Fruit fly (Drosophila melanogaster) whole organism, embryonic: ENCODE measurements around the gene Patj.

Experiments
- ATbp ChIP-seq: fragments of 200-800 bp; sonication (Bioruptor generic); optimal IDR thresholded peaks from 2 replicates; lab custom pipeline; 2017; ENCODE audit warnings: missing biosample characterization, mild to moderate bottlenecking, missing genetic modification characterization, missing genetic modification reagents
- BEAF-32 ChIP-seq: fragments of 200-800 bp; sonication (Bioruptor generic); optimal IDR thresholded peaks from 3 replicates; lab custom pipeline; 2017; ENCODE audit warnings: missing biosample characterization, missing genetic modification characterization, mild to moderate bottlenecking, moderate library complexity, missing genetic modification reagents
- CG10979 ChIP-seq: fragments of 200-800 bp; sonication (Bioruptor generic); optimal IDR thresholded peaks from 2 replicates; lab custom pipeline; 2018; ENCODE audit warnings: missing biosample characterization, mild to moderate bottlenecking, missing genetic modification characterization, moderate library complexity
- CG11456 ChIP-seq: fragments of 200-800 bp; sonication (Bioruptor generic); IDR thresholded peaks from 3 replicates; pipeline ENCODE4 v1.3.6; 2022; ENCODE audit warnings: missing biosample characterization, missing genetic modification characterization
- CG14441 ChIP-seq: fragments of 200-800 bp; sonication (Bioruptor generic); IDR thresholded peaks from 2 replicates; pipeline ENCODE4 v1.3.6; 2022; ENCODE audit warnings: missing biosample characterization, missing genetic modification characterization
- CG14667 ChIP-seq: fragments of 200-800 bp; sonication (Bioruptor generic); IDR thresholded peaks from 2 replicates; pipeline ENCODE4 v1.3.6; 2022; ENCODE audit warnings: missing biosample characterization, missing genetic modification characterization
- CG17328 ChIP-seq: fragments of 200-800 bp; sonication (Bioruptor generic); IDR thresholded peaks from 2 replicates; pipeline ENCODE4 v1.3.6; 2022; ENCODE audit warnings: missing biosample characterization, missing genetic modification characterization
- CG18764 ChIP-seq: fragments of 200-800 bp; sonication (Bioruptor generic); optimal IDR thresholded peaks from 3 replicates; lab custom pipeline; 2016; ENCODE audit warnings: missing biosample characterization, missing genetic modification characterization
- CG2875 ChIP-seq: fragments of 200-800 bp; sonication (Bioruptor generic); optimal IDR thresholded peaks from 2 replicates; lab custom pipeline; 2017; ENCODE audit warnings: missing biosample characterization, mild to moderate bottlenecking, missing genetic modification characterization, missing genetic modification reagents
- CG31441 ChIP-seq: fragments of 200-800 bp; sonication (Bioruptor generic); IDR thresholded peaks from 2 replicates; pipeline ENCODE4 v1.3.6; 2022; ENCODE audit warnings: missing biosample characterization, missing genetic modification characterization
- CG32767 ChIP-seq: fragments of 200-800 bp; sonication (Bioruptor generic); IDR thresholded peaks from 2 replicates; pipeline ENCODE4 v1.3.6; 2022; ENCODE audit warnings: missing biosample characterization, missing genetic modification characterization
- CG34422 ChIP-seq: fragments of 200-800 bp; sonication (Bioruptor generic); IDR thresholded peaks from 3 replicates; pipeline ENCODE4 v1.3.6; 2022; ENCODE audit warnings: missing biosample characterization, missing genetic modification characterization
- CG3726 ChIP-seq: fragments of 200-800 bp; sonication (Bioruptor generic); IDR thresholded peaks from 3 replicates; pipeline ENCODE4, ENCODE4 v1.3.6; 2022; ENCODE audit warnings: missing biosample characterization, missing genetic modification characterization
- CG4707 ChIP-seq: fragments of 200-800 bp; sonication (Bioruptor generic); optimal IDR thresholded peaks from 2 replicates; lab custom pipeline; 2018; ENCODE audit warnings: missing biosample characterization, mild to moderate bottlenecking, missing genetic modification characterization, moderate library complexity
- CG4854 ChIP-seq: fragments of 200-800 bp; sonication (Bioruptor generic); optimal IDR thresholded peaks from 2 replicates; lab custom pipeline; 2016; ENCODE audit warnings: missing biosample characterization, missing genetic modification characterization, inconsistent platforms
- CG7745 ChIP-seq: fragments of 200-800 bp; sonication (Bioruptor generic); optimal IDR thresholded peaks from 2 replicates; lab custom pipeline; 2018; ENCODE audit warnings: missing biosample characterization, mild to moderate bottlenecking, missing genetic modification characterization, moderate library complexity
- CG8924 ChIP-seq: fragments of 200-800 bp; optimal IDR thresholded peaks from 3 replicates; lab custom pipeline; 2019; ENCODE audit warnings: missing biosample characterization, mild to moderate bottlenecking, missing genetic modification characterization, moderate library complexity
- CG9727 ChIP-seq: fragments of 200-800 bp; sonication (Bioruptor generic); optimal IDR thresholded peaks from 3 replicates; lab custom pipeline; 2017; ENCODE audit warnings: missing biosample characterization, mild to moderate bottlenecking, missing genetic modification characterization
- Dll ChIP-seq: fragments of 200-800 bp; sonication (Bioruptor generic); IDR thresholded peaks from 4 replicates; pipeline ENCODE4 v1.3.6; 2022; ENCODE audit warnings: missing biosample characterization, missing genetic modification characterization; ENCODE audit not compliant: partially characterized antibody
- Drgx ChIP-seq: fragments of 200-800 bp; sonication (Bioruptor generic); IDR thresholded peaks from 2 replicates; pipeline ENCODE4 v1.3.6; 2022; ENCODE audit warnings: missing biosample characterization, missing genetic modification characterization
- ERR ChIP-seq: fragments of 200-800 bp; sonication (Bioruptor generic); optimal IDR thresholded peaks from 2 replicates; lab custom pipeline; 2016; ENCODE audit warnings: missing biosample characterization, missing genetic modification characterization
- Ets97D ChIP-seq: fragments of 200-800 bp; sonication (Bioruptor generic); optimal IDR thresholded peaks from 3 replicates; lab custom pipeline; 2016; ENCODE audit warnings: missing biosample characterization, missing genetic modification characterization
- H2.0 ChIP-seq: fragments of 200-800 bp; sonication (Bioruptor generic); IDR thresholded peaks from 2 replicates; pipeline ENCODE4 v1.3.6; 2022; ENCODE audit warnings: missing biosample characterization, missing genetic modification characterization
- HLH54F ChIP-seq: fragments of 200-800 bp; sonication (Bioruptor generic); optimal IDR thresholded peaks from 3 replicates; lab custom pipeline; 2016; ENCODE audit warnings: missing biosample characterization, missing genetic modification characterization
- HLHmδ ChIP-seq: fragments of 200-800 bp; sonication (Bioruptor generic); optimal IDR thresholded peaks from 2 replicates; lab custom pipeline; 2018; ENCODE audit warnings: missing biosample characterization, mild to moderate bottlenecking, missing genetic modification characterization, moderate library complexity
- Hand ChIP-seq: fragments of 200-800 bp; sonication (Bioruptor generic); optimal IDR thresholded peaks from 2 replicates; lab custom pipeline; 2017; ENCODE audit warnings: mild to moderate bottlenecking, missing biosample characterization, missing genetic modification reagents, missing genetic modification characterization
- Hsf ChIP-seq: fragments of 200-800 bp; sonication (Bioruptor generic); optimal IDR thresholded peaks from 3 replicates; lab custom pipeline; 2016; ENCODE audit warnings: missing biosample characterization, missing genetic modification characterization
- Jarid2 ChIP-seq: fragments of 200-800 bp; sonication (Bioruptor generic); optimal IDR thresholded peaks from 3 replicates; lab custom pipeline; 2017; ENCODE audit warnings: mild to moderate bottlenecking, missing biosample characterization, missing genetic modification reagents, missing genetic modification characterization
- MESR4 ChIP-seq: fragments of 200-800 bp; sonication (Bioruptor generic); optimal IDR thresholded peaks from 2 replicates; lab custom pipeline; 2018; ENCODE audit warnings: missing biosample characterization, mild to moderate bottlenecking, missing genetic modification characterization, moderate library complexity
- Med ChIP-seq: fragments of 200-800 bp; sonication (Bioruptor generic); peaks from one replicate; lab custom pipeline; 2016; ENCODE audit warnings: missing biosample characterization, missing genetic modification characterization, mild to moderate bottlenecking, inconsistent platforms, moderate library complexity
- NFAT ChIP-seq: fragments of 200-800 bp; sonication (Bioruptor generic); IDR thresholded peaks from 2 replicates; pipeline ENCODE4 v1.3.6; 2022; ENCODE audit warnings: missing biosample characterization, missing genetic modification characterization
- Rfx ChIP-seq: fragments of 200-800 bp; sonication (Bioruptor generic); IDR thresholded peaks from 2 replicates; pipeline ENCODE4 v1.3.6; 2022; ENCODE audit warnings: missing biosample characterization, missing genetic modification characterization
- Rx ChIP-seq: fragments of 200-800 bp; sonication (Bioruptor generic); IDR thresholded peaks from 2 replicates; pipeline ENCODE4 v1.3.6; 2022; ENCODE audit warnings: missing biosample characterization, missing genetic modification characterization
- Sox102F ChIP-seq: fragments of 200-800 bp; sonication (Bioruptor generic); optimal IDR thresholded peaks from 2 replicates; lab custom pipeline; 2018; ENCODE audit warnings: missing biosample characterization, mild to moderate bottlenecking, missing genetic modification characterization, moderate library complexity
- Ssrp ChIP-seq: fragments of 200-800 bp; sonication (Bioruptor generic); optimal IDR thresholded peaks from 2 replicates; lab custom pipeline; 2018; ENCODE audit warnings: missing biosample characterization, mild to moderate bottlenecking, missing genetic modification characterization, moderate library complexity
- Xrp1 ChIP-seq: fragments of 200-800 bp; sonication (Bioruptor generic); IDR thresholded peaks from 2 replicates; pipeline ENCODE4 v1.3.6; 2022; ENCODE audit warnings: missing biosample characterization, missing genetic modification characterization
- YL-1 ChIP-seq: fragments of 200-800 bp; sonication (Bioruptor generic); optimal IDR thresholded peaks from 3 replicates; lab custom pipeline; 2017; ENCODE audit warnings: missing biosample characterization, mild to moderate bottlenecking, missing genetic modification characterization
- ara ChIP-seq: fragments of 200-800 bp; sonication (Bioruptor generic); IDR thresholded peaks from 2 replicates; pipeline ENCODE4 v1.3.6; 2022; ENCODE audit warnings: missing biosample characterization, missing genetic modification characterization
- bowl ChIP-seq: fragments of 200-800 bp; sonication (Bioruptor generic); IDR thresholded peaks from 2 replicates; pipeline ENCODE4 v1.3.6; 2022; ENCODE audit warnings: missing biosample characterization, missing genetic modification characterization
- bsh ChIP-seq, 2 experiments: fragments of 200-800 bp; sonication (Bioruptor generic); optimal IDR thresholded peaks; 2 replicates each; lab custom pipeline; 2017 to 2018; ENCODE audit warnings: mild to moderate bottlenecking in 2 of 2, missing biosample characterization in 2 of 2, missing genetic modification characterization in 2 of 2, moderate library complexity in 1 of 2
- fd64A ChIP-seq: fragments of 200-800 bp; sonication (Bioruptor generic); optimal IDR thresholded peaks from 3 replicates; lab custom pipeline; 2018; ENCODE audit warnings: missing biosample characterization, mild to moderate bottlenecking, missing genetic modification characterization
- fd96Cb ChIP-seq: fragments of 200-800 bp; sonication (Bioruptor generic); optimal IDR thresholded peaks from 2 replicates; lab custom pipeline; 2018; ENCODE audit warnings: missing biosample characterization, mild to moderate bottlenecking, missing genetic modification characterization, moderate library complexity
- grau ChIP-seq: fragments of 200-800 bp; optimal IDR thresholded peaks from 3 replicates; lab custom pipeline; 2019; ENCODE audit warnings: missing biosample characterization, mild to moderate bottlenecking, missing genetic modification characterization, moderate library complexity
- h ChIP-seq: fragments of >200 bp; optimal IDR thresholded peaks from 2 replicates; lab custom pipeline; 2017
- ind ChIP-seq: fragments of 200-800 bp; sonication (Bioruptor generic); optimal IDR thresholded peaks from 3 replicates; lab custom pipeline; 2016; ENCODE audit warnings: missing biosample characterization, missing genetic modification characterization
- kni ChIP-seq: fragments of 200-800 bp; sonication (Bioruptor generic); optimal IDR thresholded peaks from 3 replicates; lab custom pipeline; 2017; ENCODE audit warnings: mild to moderate bottlenecking, missing biosample characterization, missing genetic modification reagents, missing genetic modification characterization
- lmd ChIP-seq: fragments of 200-800 bp; sonication (Bioruptor generic); IDR thresholded peaks from 2 replicates; pipeline ENCODE4 v1.3.6; 2022; ENCODE audit warnings: missing biosample characterization, missing genetic modification characterization
- nmo ChIP-seq: fragments of 200-800 bp; sonication (Bioruptor generic); optimal IDR thresholded peaks from 2 replicates; lab custom pipeline; 2018; ENCODE audit warnings: missing biosample characterization, mild to moderate bottlenecking, missing genetic modification characterization, moderate library complexity
- pho ChIP-seq: fragments of 200-800 bp; sonication (Bioruptor generic); optimal IDR thresholded peaks from 2 replicates; lab custom pipeline; 2016; ENCODE audit warnings: missing biosample characterization, missing genetic modification characterization
- sens-2 ChIP-seq: fragments of 200-800 bp; sonication (Bioruptor generic); IDR thresholded peaks from 2 replicates; pipeline ENCODE4 v1.3.6; 2022; ENCODE audit warnings: missing biosample characterization, missing genetic modification characterization
- sim ChIP-seq: fragments of 200-800 bp; sonication (Bioruptor generic); IDR thresholded peaks from 2 replicates; pipeline ENCODE4 v1.3.6; 2022; ENCODE audit warnings: missing biosample characterization, missing genetic modification characterization
- stc ChIP-seq: fragments of 200-800 bp; sonication (Bioruptor generic); IDR thresholded peaks from 2 replicates; pipeline ENCODE4 v1.3.6; 2022; ENCODE audit warnings: missing biosample characterization, missing genetic modification characterization
- tgo ChIP-seq: fragments of 200-800 bp; sonication (Bioruptor generic); IDR thresholded peaks from 3 replicates; pipeline ENCODE4 v1.3.6; 2022; ENCODE audit warnings: missing biosample characterization, missing genetic modification characterization

The Patj gene

DNA sequence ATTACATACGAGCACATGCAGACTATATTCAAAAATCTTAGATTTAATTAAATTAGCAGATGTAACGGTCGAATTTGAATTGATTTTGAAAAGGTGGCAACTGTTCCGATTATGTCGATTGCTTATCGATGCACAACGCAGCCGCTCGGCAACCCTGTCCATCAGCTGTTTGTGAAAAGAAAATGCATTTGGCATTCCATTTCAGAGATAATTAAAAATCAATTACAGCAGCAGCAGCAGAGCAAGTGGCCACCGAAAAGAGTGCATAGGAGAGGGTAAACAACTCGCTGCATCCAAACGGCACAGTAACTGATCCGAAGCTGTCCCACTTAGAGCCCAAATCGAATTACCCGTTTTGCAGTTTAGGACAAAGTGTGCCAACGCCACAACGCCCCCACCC lies at the start of gene Patj (continued):
- peak; percentile 13 for TF ChIP-seq nmo (GFP tag; lab: Kevin White, UChicago)
- no peak for TF ChIP-seq bowl (GFP tag; lab: Robert Waterston, UW)
- TF ChIP-seq lmd: no peak
- TF ChIP-seq Sox102F: no peak
- TF ChIP-seq CG3726: no peak
- no peak for TF ChIP-seq H2.0 (GFP tag; lab: Robert Waterston, UW)
- no peak for TF ChIP-seq sim
- TF ChIP-seq NFAT (GFP tag; lab: Robert Waterston, UW): no peak
- no peak for TF ChIP-seq Rfx (GFP tag; lab: Robert Waterston, UW)
- TF ChIP-seq CG7745 (tag; lab: Kevin White, UChicago): no peak
- no peak for TF ChIP-seq Xrp1 (GFP tag; lab: Robert Waterston, UW)
- TF ChIP-seq fd64A (GFP tag; lab: Kevin White, UChicago): no peak
- TF ChIP-seq CG4854 (GFP tag; lab: Kevin White, UChicago): no peak
- peak; percentile 80 for TF ChIP-seq MESR4 (GFP tag; lab: Kevin White, UChicago)
- no peak for TF ChIP-seq CG4707 (GFP tag; lab: Kevin White, UChicago)
- no peak for TF ChIP-seq CG14441 (GFP tag; lab: Robert Waterston, UW)
- no peak for TF ChIP-seq bsh (GFP tag; optimal IDR thresholded peaks at IDR 0.05; lab: Kevin White, UChicago)
- no peak for TF ChIP-seq CG32767 (GFP tag; lab: Robert Waterston, UW)
- peak; percentile 56 for TF ChIP-seq YL-1 (GFP tag; lab: Kevin White, UChicago)
- TF ChIP-seq CG14667 (GFP tag; lab: Robert Waterston, UW): no peak
- TF ChIP-seq CG2875: no peak
- TF ChIP-seq kni (GFP tag; lab: Kevin White, UChicago): no peak
- TF ChIP-seq CG34422: no peak
- no peak for TF ChIP-seq CG18764 (GFP tag; lab: Kevin White, UChicago)
- TF ChIP-seq CG31441 (GFP tag; lab: Robert Waterston, UW): no peak
- TF ChIP-seq CG9727 (GFP tag; lab: Kevin White, UChicago): no peak
- TF ChIP-seq HLH54F (GFP tag; lab: Kevin White, UChicago): no peak
- TF ChIP-seq ATbp (GFP tag; lab: Kevin White, UChicago): no peak
- TF ChIP-seq ara (GFP tag; lab: Robert Waterston, UW): no peak
- no peak for TF ChIP-seq Drgx (GFP tag; lab: Robert Waterston, UW)
- no peak for TF ChIP-seq Jarid2
- no peak for TF ChIP-seq h (lab: Kevin White, UChicago)
- TF ChIP-seq sens-2 (GFP tag; lab: Robert Waterston, UW): no peak
- peak; percentile 24 for TF ChIP-seq Ets97D (GFP tag; lab: Kevin White, UChicago)
- TF ChIP-seq tgo (GFP tag; lab: Robert Waterston, UW): no peak
- peak; percentile 23 for TF ChIP-seq Med (GFP tag; lab: Kevin White, UChicago)
- no peak for TF ChIP-seq pho (GFP tag; lab: Kevin White, UChicago)
- TF ChIP-seq stc (GFP tag; lab: Robert Waterston, UW): no peak
- no peak for TF ChIP-seq CG11456 (GFP tag; lab: Robert Waterston, UW)
- TF ChIP-seq grau (tag; lab: Kevin White, UChicago): no peak
- no peak for TF ChIP-seq CG17328 (GFP tag; lab: Robert Waterston, UW)
- TF ChIP-seq Dll (GFP tag; lab: Robert Waterston, UW): peak; percentile 52; the same call in 3 of the 4 replicates
- TF ChIP-seq Hsf (GFP tag; lab: Kevin White, UChicago): no peak
- no peak for TF ChIP-seq ind
- TF ChIP-seq BEAF-32 (GFP tag; lab: Kevin White, UChicago): peak; percentile 59
- TF ChIP-seq fd96Cb (tag; lab: Kevin White, UChicago): no peak
- no peak for TF ChIP-seq CG10979 (tag; lab: Kevin White, UChicago)
- TF ChIP-seq CG8924 (tag; lab: Kevin White, UChicago): no peak
- TF ChIP-seq ERR (GFP tag; lab: Kevin White, UChicago): no peak
- no peak for TF ChIP-seq Ssrp (tag; lab: Kevin White, UChicago)
- no peak for TF ChIP-seq Rx (GFP tag; lab: Robert Waterston, UW)
- no peak for TF ChIP-seq HLHmδ (GFP tag; lab: Kevin White, UChicago)
- no peak for TF ChIP-seq Hand (GFP tag; lab: Kevin White, UChicago)
